Worm (Caenorhabditis elegans) whole organism, young adult: ENCODE measurements around the gene rars-1.

Experiments
- B0261.1 ChIP-seq: sonication (generic microtip); optimal IDR thresholded peaks from 2 replicates; lab custom pipeline; 2016; ENCODE audit warnings: mild to moderate bottlenecking, missing genetic modification characterization, moderate library complexity, missing compliant biosample characterization
- C17E4.6 ChIP-seq: fragments of 200-800 bp; sonication (Bioruptor generic); IDR thresholded peaks from 2 replicates; pipeline ENCODE4 v1.3.6; 2022; ENCODE audit warnings: missing genetic modification reagents, missing genetic modification characterization, missing compliant biosample characterization
- F10E7.11 ChIP-seq: sonication (generic microtip); optimal IDR thresholded peaks from 2 replicates; lab custom pipeline; 2017; ENCODE audit warnings: mild to moderate bottlenecking, missing genetic modification characterization, moderate library complexity, missing compliant biosample characterization
- K12H6.12 ChIP-seq: fragments of 200-800 bp; sonication (Bioruptor generic); optimal IDR thresholded peaks from 2 replicates; lab custom pipeline; 2018; ENCODE audit warnings: mild to moderate bottlenecking, missing genetic modification characterization, missing compliant biosample characterization
- T26A5.8 ChIP-seq: sonication (generic microtip); optimal IDR thresholded peaks from 2 replicates; lab custom pipeline; 2016; ENCODE audit warnings: missing genetic modification characterization, missing compliant biosample characterization
- Y56A3A.18 ChIP-seq: fragments of 200-800 bp; sonication (Bioruptor generic); IDR thresholded peaks from 2 replicates; pipeline ENCODE4 v1.3.6; 2022; ENCODE audit warnings: missing genetic modification reagents, missing genetic modification characterization, missing compliant biosample characterization
- aptf-2 ChIP-seq: fragments of 200-800 bp; sonication (Bioruptor generic); conservative IDR thresholded peaks from 2 replicates; pipeline ENCODE4 v1.3.6; 2022; ENCODE audit warnings: missing genetic modification reagents, missing genetic modification characterization, missing compliant biosample characterization
- athp-1 ChIP-seq: sonication (generic microtip); optimal IDR thresholded peaks from 2 replicates; lab custom pipeline; 2017; ENCODE audit warnings: mild to moderate bottlenecking, missing genetic modification characterization, missing compliant biosample characterization
- attf-3 ChIP-seq: fragments of 200-800 bp; sonication (Bioruptor generic); conservative IDR thresholded peaks from 2 replicates; pipeline ENCODE4 v1.3.6; 2022; ENCODE audit warnings: missing genetic modification reagents, missing genetic modification characterization, missing compliant biosample characterization
- attf-5 ChIP-seq: fragments of 200-800 bp; sonication (Bioruptor generic); optimal IDR thresholded peaks from 2 replicates; lab custom pipeline; 2018; ENCODE audit warnings: mild to moderate bottlenecking, missing genetic modification characterization, missing compliant biosample characterization
- bed-1 ChIP-seq: fragments of 200-800 bp; sonication (Bioruptor generic); IDR thresholded peaks from 2 replicates; pipeline ENCODE4 v1.3.6; 2022; ENCODE audit warnings: missing genetic modification reagents, missing genetic modification characterization, missing compliant biosample characterization
- bed-2 ChIP-seq: fragments of 200-800 bp; sonication (Bioruptor generic); IDR thresholded peaks from 2 replicates; pipeline ENCODE4 v1.3.6; 2022; ENCODE audit warnings: missing genetic modification reagents, missing genetic modification characterization, missing compliant biosample characterization
- ceh-27 ChIP-seq: fragments of 200-800 bp; sonication (Bioruptor generic); optimal IDR thresholded peaks from 2 replicates; lab custom pipeline; 2018; ENCODE audit warnings: mild to moderate bottlenecking, missing genetic modification characterization, moderate library complexity, missing compliant biosample characterization
- ceh-40 ChIP-seq: fragments of 200-800 bp; sonication (Bioruptor generic); IDR thresholded peaks from 2 replicates; pipeline ENCODE4 v1.3.6; 2022; ENCODE audit warnings: missing genetic modification characterization, missing compliant biosample characterization
- ceh-58 ChIP-seq: fragments of 200-800 bp; sonication (Bioruptor generic); IDR thresholded peaks from 2 replicates; pipeline ENCODE4 v1.3.6; 2022; ENCODE audit warnings: missing genetic modification characterization, missing compliant biosample characterization
- chd-7 ChIP-seq: sonication (generic microtip); optimal IDR thresholded peaks from 2 replicates; lab custom pipeline; 2016; ENCODE audit warnings: mild to moderate bottlenecking, missing genetic modification characterization, moderate library complexity, missing compliant biosample characterization
- die-1 ChIP-seq: sonication (generic microtip); optimal IDR thresholded peaks from 2 replicates; lab custom pipeline; 2016; ENCODE audit warnings: missing genotype, mild to moderate bottlenecking, missing genetic modification characterization, missing compliant biosample characterization
- dpff-1 ChIP-seq: sonication (generic microtip); optimal IDR thresholded peaks from 2 replicates; lab custom pipeline; 2017; ENCODE audit warnings: mild to moderate bottlenecking, missing genetic modification characterization, missing compliant biosample characterization
- hlh-12 ChIP-seq: sonication (generic microtip); optimal IDR thresholded peaks from 2 replicates; lab custom pipeline; 2016; ENCODE audit warnings: missing genetic modification characterization, missing compliant biosample characterization
- hlh-26 ChIP-seq: fragments of 200-800 bp; sonication (Bioruptor generic); conservative IDR thresholded peaks from 2 replicates; pipeline ENCODE4 v1.3.6; 2022; ENCODE audit warnings: missing genetic modification reagents, missing genetic modification characterization, missing compliant biosample characterization
- let-607 ChIP-seq, 2 experiments: fragments of 200-800 bp in 1 of 2; sonication (Bioruptor generic) in 1 of 2; sonication (generic microtip) in 1 of 2; optimal IDR thresholded peaks; 2 replicates each; lab custom pipeline; 2016 to 2018; ENCODE audit warnings: mild to moderate bottlenecking in 2 of 2, missing compliant biosample characterization in 2 of 2, missing genetic modification characterization in 2 of 2, moderate library complexity in 2 of 2, missing genotype in 1 of 2
- lin-26 ChIP-seq: fragments of 200-800 bp; sonication (Bioruptor generic); IDR thresholded peaks from 2 replicates; pipeline ENCODE4 v1.3.6; 2022; ENCODE audit warnings: missing genetic modification reagents, missing genetic modification characterization, missing compliant biosample characterization
- lin-54 ChIP-seq: fragments of 200-800 bp; sonication (Bioruptor generic); optimal IDR thresholded peaks from 2 replicates; lab custom pipeline; 2018; ENCODE audit warnings: mild to moderate bottlenecking, missing genetic modification characterization, missing compliant biosample characterization
- lir-1 ChIP-seq: fragments of 200-800 bp; sonication (Bioruptor generic); conservative IDR thresholded peaks from 2 replicates; pipeline ENCODE4 v1.3.6; 2022; ENCODE audit warnings: missing genetic modification reagents, missing genetic modification characterization, missing compliant biosample characterization
- madf-10 ChIP-seq: sonication (generic microtip); optimal IDR thresholded peaks from 2 replicates; lab custom pipeline; 2016; ENCODE audit warnings: mild to moderate bottlenecking, missing genetic modification characterization, missing compliant biosample characterization
- madf-3 ChIP-seq: fragments of 200-800 bp; sonication (Bioruptor generic); IDR thresholded peaks from 2 replicates; pipeline ENCODE4 v1.3.6; 2022; ENCODE audit warnings: missing genetic modification reagents, missing genetic modification characterization, missing compliant biosample characterization
- madf-6 ChIP-seq: fragments of 200-800 bp; sonication (Bioruptor generic); IDR thresholded peaks from 2 replicates; pipeline ENCODE4 v1.3.6; 2022; ENCODE audit warnings: missing genetic modification reagents, missing genetic modification characterization, missing compliant biosample characterization
- madf-8 ChIP-seq: fragments of 200-800 bp; sonication (Bioruptor generic); conservative IDR thresholded peaks from 2 replicates; pipeline ENCODE4 v1.3.6; 2022; ENCODE audit warnings: missing genetic modification reagents, missing genetic modification characterization, missing compliant biosample characterization
- mcd-1 ChIP-seq: fragments of 200-800 bp; sonication (Bioruptor generic); IDR thresholded peaks from 2 replicates; pipeline ENCODE4 v1.3.6; 2022; ENCODE audit warnings: missing genetic modification reagents, missing genetic modification characterization, missing compliant biosample characterization
- mel-28 ChIP-seq: sonication (generic microtip); optimal IDR thresholded peaks from 2 replicates; lab custom pipeline; 2016; ENCODE audit warnings: borderline replicate concordance, mild to moderate bottlenecking, missing genetic modification characterization, missing compliant biosample characterization
- rec-8 ChIP-seq, 2 experiments: sonication (generic microtip); optimal IDR thresholded peaks; 2 replicates each; lab custom pipeline; 2016; ENCODE audit warnings: mild to moderate bottlenecking in 2 of 2, missing genetic modification characterization in 2 of 2, missing genetic modification reagents in 2 of 2, missing genotype in 2 of 2, missing biosample characterization in 1 of 2, missing compliant biosample characterization in 1 of 2, moderate library complexity in 1 of 2
- snpc-3.4 ChIP-seq: sonication (generic microtip); optimal IDR thresholded peaks from 2 replicates; lab custom pipeline; 2017; ENCODE audit warnings: missing genetic modification characterization, mild to moderate bottlenecking, missing compliant biosample characterization, antibody characterized with exemption, moderate library complexity, missing genotype, missing genetic modification reagents
- somi-1 ChIP-seq: fragments of 200-800 bp; sonication (Bioruptor generic); optimal IDR thresholded peaks from 2 replicates; lab custom pipeline; 2018; ENCODE audit warnings: mild to moderate bottlenecking, missing genetic modification characterization, missing compliant biosample characterization
- sptf-2 ChIP-seq: fragments of 200-800 bp; sonication (Bioruptor generic); optimal IDR thresholded peaks from 2 replicates; lab custom pipeline; 2018; ENCODE audit warnings: mild to moderate bottlenecking, missing genetic modification characterization, missing compliant biosample characterization
- tbp1 ChIP-seq: fragments of 200-800 bp; sonication (Bioruptor generic); optimal IDR thresholded peaks from 2 replicates; lab custom pipeline; 2018; ENCODE audit warnings: mild to moderate bottlenecking, missing genetic modification characterization, missing compliant biosample characterization
- tbx-9 ChIP-seq: sonication (generic microtip); optimal IDR thresholded peaks from 2 replicates; lab custom pipeline; 2016; ENCODE audit warnings: borderline replicate concordance, missing genetic modification characterization, inconsistent platforms, missing compliant biosample characterization
- tlf-1 ChIP-seq: fragments of 200-800 bp; sonication (Bioruptor generic); optimal IDR thresholded peaks from 2 replicates; lab custom pipeline; 2018; ENCODE audit warnings: mild to moderate bottlenecking, missing genetic modification characterization, missing compliant biosample characterization
- unc-130 ChIP-seq: sonication (generic microtip); optimal IDR thresholded peaks from 2 replicates; lab custom pipeline; 2016; ENCODE audit warnings: missing genetic modification reagents, missing genetic modification characterization, missing compliant biosample characterization
- unc-62 ChIP-seq: fragments of 150-350 bp; optimal IDR thresholded peaks from 2 replicates; lab custom pipeline; 2014; ENCODE audit warnings: missing biosample characterization, missing genetic modification reagents, missing genetic modification characterization
- zfh-2 ChIP-seq: fragments of 200-800 bp; sonication (Bioruptor generic); conservative IDR thresholded peaks from 2 replicates; pipeline ENCODE4 v1.3.6; 2022; ENCODE audit warnings: missing genetic modification reagents, missing genetic modification characterization, missing compliant biosample characterization
- ztf-25 ChIP-seq: fragments of 200-800 bp; sonication (Bioruptor generic); IDR thresholded peaks from 2 replicates; pipeline ENCODE4 v1.3.6; 2022; ENCODE audit warnings: missing genetic modification reagents, missing genetic modification characterization, missing compliant biosample characterization
- ztf-6 ChIP-seq: fragments of 200-800 bp; sonication (Bioruptor generic); IDR thresholded peaks from 2 replicates; pipeline ENCODE4 v1.3.6; 2022; ENCODE audit warnings: missing genetic modification reagents, missing genetic modification characterization, missing compliant biosample characterization

Gene rars-1

ce11 chrIII:4912317-4912716 is 4.7 kb downstream of the rars-1 start, which contains the start of the genes F26F4.9 and cee-1 (continued):
- TF ChIP-seq ceh-40 (GFP tag; lab: Robert Waterston, UW) (0 out of 2 replicates have a peak, but pooled peaks have one; percentile 10), bed-1 (GFP tag; lab: Robert Waterston, UW) (no peak), Y56A3A.18 (GFP tag; lab: Robert Waterston, UW) (no peak), somi-1 (GFP tag; lab: Kevin White, UChicago) (no peak), hlh-12 (tag; lab: Kevin White, UChicago) (no peak), F10E7.11 (tag; lab: Kevin White, UChicago) (no peak), hlh-26 (GFP tag; lab: Robert Waterston, UW) (no peak), madf-3 (GFP tag; lab: Robert Waterston, UW) (no peak), T26A5.8 (no peak), lin-54 (GFP tag; lab: Kevin White, UChicago) (peak; percentile 3), aptf-2 (GFP tag; lab: Robert Waterston, UW) (no peak), athp-1 (no peak), dpff-1 (tag; lab: Kevin White, UChicago) (no peak), snpc-3.4 (tag; lab: Kevin White, UChicago) (no peak), madf-10 (tag; lab: Kevin White, UChicago) (no peak), lin-26 (GFP tag; lab: Robert Waterston, UW) (no peak), let-607 (tag; optimal IDR thresholded peaks at IDR 0.05; lab: Kevin White, UChicago) (peak in 1 of 2 experiments; percentile 60), mel-28 (tag; lab: Kevin White, UChicago) (no peak), madf-6 (no peak), tbp1 (GFP tag; lab: Kevin White, UChicago) (no peak), ztf-25 (GFP tag; lab: Robert Waterston, UW) (no peak), ztf-6 (no peak), B0261.1 (no peak), sptf-2 (GFP tag; lab: Kevin White, UChicago) (no peak), K12H6.12 (tag; lab: Kevin White, UChicago) (no peak), attf-3 (GFP tag; lab: Robert Waterston, UW) (no peak), unc-130 (peak; percentile 53), bed-2 (GFP tag; lab: Robert Waterston, UW) (no peak), ceh-58 (GFP tag; lab: Robert Waterston, UW) (no peak), zfh-2 (GFP tag; lab: Robert Waterston, UW) (no peak), ceh-27 (GFP tag; lab: Kevin White, UChicago) (peak; percentile 61), unc-62 (GFP tag; lab: Kevin White, UChicago) (no peak), rec-8 (tag; optimal IDR thresholded peaks at IDR 0.05; lab: Kevin White, UChicago) (peak in 1 of 2 experiments; percentile 53), C17E4.6 (no peak), madf-8 (GFP tag; lab: Robert Waterston, UW) (peak; percentile 36; the same call in 1 of the 2 replicates), chd-7 (tag; lab: Kevin White, UChicago) (no peak), attf-5 (no peak), die-1 (no peak), tbx-9 (tag; lab: Kevin White, UChicago) (no peak), lir-1 (GFP tag; lab: Robert Waterston, UW) (no peak), mcd-1 (GFP tag; lab: Robert Waterston, UW) (peak; percentile 48; the same call in 1 of the 2 replicates), tlf-1 (GFP tag; lab: Kevin White, UChicago) (no peak)
